Worm (Caenorhabditis elegans): ENCODE data around the gene sax-3.

The sax-3 gene

ce11 chrX:3467004-3467761, 1.5 kb upstream of the sax-3 start:
- no peak for TF ChIP-seq F37B4.10 (GFP tag; IDR thresholded peaks at IDR 0.05)
- TF ChIP-seq hmg-20 (GFP tag; IDR thresholded peaks at IDR 0.05): no peak
- no peak for TF ChIP-seq ztf-6 (GFP tag; IDR thresholded peaks at IDR 0.05)
- no peak for TF ChIP-seq hrde-1 (tag; optimal IDR thresholded peaks at IDR 0.05; ENCODE audit: borderline replicate concordance)
- TF ChIP-seq Y67H2A.10 (GFP tag; conservative IDR thresholded peaks at IDR 0.05): no peak
- TF ChIP-seq nfya-2 (GFP tag; IDR thresholded peaks at IDR 0.05): no peak
- no peak for TF ChIP-seq K11D2.4 (GFP tag; IDR thresholded peaks at IDR 0.05)
- TF ChIP-seq hlh-12 (tag; optimal IDR thresholded peaks at IDR 0.05): no peak
- TF ChIP-seq ceh-40 (GFP tag; IDR thresholded peaks at IDR 0.05): no peak
- TF ChIP-seq nfyb-1 (GFP tag; IDR thresholded peaks at IDR 0.05): no peak
- TF ChIP-seq rpc-1 (optimal IDR thresholded peaks at IDR 0.05): no peak
- TF ChIP-seq rpc-1 (tag; optimal IDR thresholded peaks at IDR 0.05): no peak
- TF ChIP-seq C17E4.6 (GFP tag; IDR thresholded peaks at IDR 0.05): no peak
- TF ChIP-seq egrh-3 (GFP tag; IDR thresholded peaks at IDR 0.05): no peak

- no peak for TF ChIP-seq egl-44 (GFP tag; IDR thresholded peaks at IDR 0.05)
- peak; percentile 52; the same call in 1 of the 2 replicates for TF ChIP-seq cebp-1 (GFP tag; IDR thresholded peaks at IDR 0.05)
- peak; percentile 91 for TF ChIP-seq cebp-1 (tag; optimal IDR thresholded peaks at IDR 0.05)
- no peak for TF ChIP-seq mel-28 (tag; optimal IDR thresholded peaks at IDR 0.05; ENCODE audit: borderline replicate concordance)
Measured at ce11 chrX:3464309-3465038, 1.3 kb downstream of the sax-3 start.

ce11 chrX:3463875-3464274, 1.9 kb downstream of the sax-3 start:
- no peak for TF ChIP-seq lin-54 (GFP tag; optimal IDR thresholded peaks at IDR 0.05)
- TF ChIP-seq mes-4 (tag; optimal IDR thresholded peaks at IDR 0.05): no peak
- TF ChIP-seq akir-1 (GFP tag; optimal IDR thresholded peaks at IDR 0.05): no peak
- no peak for TF ChIP-seq tlf-1 (GFP tag; optimal IDR thresholded peaks at IDR 0.05)
- TF ChIP-seq nhr-90 (tag; optimal IDR thresholded peaks at IDR 0.05): no peak

ce11 chrX:3462086-3462485, 3.6 kb downstream of the sax-3 start:
- no peak for TF ChIP-seq mcd-1 (GFP tag; IDR thresholded peaks at IDR 0.05)
- TF ChIP-seq sptf-2 (GFP tag; optimal IDR thresholded peaks at IDR 0.05): no peak
- TF ChIP-seq ztf-18 (tag; optimal IDR thresholded peaks at IDR 0.05): no peak
- TF ChIP-seq rec-8 (tag; optimal IDR thresholded peaks at IDR 0.05): no peak
- TF ChIP-seq F57A8.1 (GFP tag; optimal IDR thresholded peaks at IDR 0.05): no peak
- no peak for TF ChIP-seq ceh-58 (GFP tag; IDR thresholded peaks at IDR 0.05)
- no peak for TF ChIP-seq egl-18 (GFP tag; IDR thresholded peaks at IDR 0.05)
- TF ChIP-seq madf-10 (tag; optimal IDR thresholded peaks at IDR 0.05): no peak

ce11 chrX:3455561-3455960, 10.2 kb downstream of the sax-3 start:
- TF ChIP-seq rec-8 (tag; optimal IDR thresholded peaks at IDR 0.05) (no peak), fkh-3 (tag; optimal IDR thresholded peaks at IDR 0.05) (no peak), nfya-1 (tag; optimal IDR thresholded peaks at IDR 0.05; ENCODE audit: borderline replicate concordance, insufficient read depth) (no peak), him-1 (tag; optimal IDR thresholded peaks at IDR 0.05) (no peak), Y56A3A.18 (GFP tag; IDR thresholded peaks at IDR 0.05) (no peak), zfh-2 (GFP tag; conservative IDR thresholded peaks at IDR 0.05) (peak; percentile 47; the same call in 1 of the 2 replicates), F22D6.2 (tag; optimal IDR thresholded peaks at IDR 0.05) (no peak), cebp-1 (GFP tag; IDR thresholded peaks at IDR 0.05) (no peak), cebp-1 (tag; optimal IDR thresholded peaks at IDR 0.05) (no peak)

All from whole organism, young adult.